Worm (Caenorhabditis elegans) whole organism, L4 larva: Measurements from ENCODE around the gene K02A6.3.

Source experiments
- Y5F2A.4 ChIP-seq: fragments of 200-800 bp; sonication (Bioruptor generic); optimal IDR thresholded peaks from 2 replicates; lab custom pipeline; 2018; ENCODE audit warnings: mild to moderate bottlenecking, missing genetic modification characterization, missing compliant biosample characterization
- ama-1 ChIP-seq: fragments of 150-350 bp; optimal IDR thresholded peaks from 2 replicates; lab custom pipeline; 2014; ENCODE audit warnings: inconsistent platforms, mixed read lengths
- ceh-82 ChIP-seq: sonication (generic microtip); optimal IDR thresholded peaks from 2 replicates; lab custom pipeline; 2017; ENCODE audit warnings: missing biosample characterization, missing genetic modification characterization
- dpl-1 ChIP-seq: fragments of 150-350 bp; optimal IDR thresholded peaks from 2 replicates; lab custom pipeline; 2014; ENCODE audit warnings: missing biosample characterization, missing genetic modification reagents, missing genetic modification characterization
- jun-1 ChIP-seq: fragments of 150-350 bp; optimal IDR thresholded peaks from 2 replicates; lab custom pipeline; 2014; ENCODE audit warnings: missing biosample characterization, missing genetic modification reagents, missing genetic modification characterization
- lin-29 ChIP-seq: fragments of 200-800 bp; sonication (Bioruptor generic); IDR thresholded peaks from 2 replicates; pipeline ENCODE4 v1.3.6; 2022; ENCODE audit warnings: missing genetic modification reagents, missing genetic modification characterization, missing compliant biosample characterization
- madf-9 ChIP-seq: fragments of 200-800 bp; sonication (Bioruptor generic); conservative IDR thresholded peaks from 2 replicates; pipeline ENCODE4 v1.3.6; 2022; ENCODE audit warnings: missing genetic modification reagents, missing genetic modification characterization, missing compliant biosample characterization
- mes-2 ChIP-seq: sonication (generic microtip); optimal IDR thresholded peaks from 2 replicates; lab custom pipeline; 2016; ENCODE audit warnings: missing genotype, mild to moderate bottlenecking, missing genetic modification characterization, missing compliant biosample characterization; ENCODE audit not compliant: poor library complexity, severe bottlenecking
- nhr-102 ChIP-seq: sonication (generic microtip); optimal IDR thresholded peaks from 2 replicates; lab custom pipeline; 2016; ENCODE audit warnings: mild to moderate bottlenecking, missing genetic modification characterization, moderate library complexity, missing compliant biosample characterization
- unc-130 ChIP-seq: sonication (generic microtip); optimal IDR thresholded peaks from 2 replicates; lab custom pipeline; 2016; ENCODE audit warnings: missing genetic modification reagents, missing genetic modification characterization, missing compliant biosample characterization
- unc-39 ChIP-seq: sonication (generic microtip); optimal IDR thresholded peaks from 2 replicates; lab custom pipeline; 2017; ENCODE audit warnings: missing biosample characterization, missing genetic modification characterization
- zag-1 ChIP-seq: fragments of 150-350 bp; optimal IDR thresholded peaks from 2 replicates; lab custom pipeline; 2014; ENCODE audit warnings: missing biosample characterization, missing genetic modification characterization
- zfp-2 ChIP-seq: sonication (generic microtip); optimal IDR thresholded peaks from 2 replicates; lab custom pipeline; 2016; ENCODE audit warnings: mild to moderate bottlenecking, missing genetic modification characterization, missing compliant biosample characterization

ce11 chrX:8255433-8255832 is 23.7 kb upstream of the K02A6.3 start:
- no peak for TF ChIP-seq jun-1 (tag; lab: Kevin White, UChicago)
- TF ChIP-seq madf-9 (GFP tag; lab: Robert Waterston, UW): no peak
- no peak for TF ChIP-seq unc-130 (GFP tag; lab: Kevin White, UChicago)
- TF ChIP-seq Y5F2A.4 (GFP tag; lab: Kevin White, UChicago): no peak
- no peak for TF ChIP-seq zag-1 (tag; lab: Kevin White, UChicago)
- TF ChIP-seq ceh-82: no peak
- no peak for TF ChIP-seq unc-39 (tag; lab: Kevin White, UChicago)
- TF ChIP-seq lin-29 (GFP tag; lab: Robert Waterston, UW): no peak
- no peak for TF ChIP-seq ama-1 (lab: Kevin White, UChicago)
- no peak for TF ChIP-seq nhr-102 (tag; lab: Kevin White, UChicago)
- TF ChIP-seq dpl-1 (GFP tag; lab: Kevin White, UChicago): no peak
- TF ChIP-seq zfp-2 (tag; lab: Kevin White, UChicago): no peak
- TF ChIP-seq mes-2 (tag; lab: Kevin White, UChicago): no peak
